Fruit fly (Drosophila melanogaster) whole organism, adult: ENCODE data around the gene CG45545.

ENCODE experiments used
- CG11617 ChIP-seq: fragments of 200-800 bp; sonication (Bioruptor generic); optimal IDR thresholded peaks from 2 replicates; lab custom pipeline; 2017; ENCODE audit warnings: mild to moderate bottlenecking, missing biosample characterization, missing genetic modification reagents, missing genetic modification characterization
- CG12768 ChIP-seq: fragments of 200-800 bp; sonication (Bioruptor generic); optimal IDR thresholded peaks from 2 replicates; lab custom pipeline; 2017; ENCODE audit warnings: missing biosample characterization, missing genetic modification characterization, mild to moderate bottlenecking, moderate library complexity, missing genetic modification reagents
- CG14711 ChIP-seq: fragments of 200-800 bp; sonication (Bioruptor generic); optimal IDR thresholded peaks from 2 replicates; lab custom pipeline; 2018; ENCODE audit warnings: missing biosample characterization, mild to moderate bottlenecking, missing genetic modification characterization, moderate library complexity
- CG1620 ChIP-seq: fragments of 200-800 bp; sonication (Bioruptor generic); optimal IDR thresholded peaks from 2 replicates; lab custom pipeline; 2016; ENCODE audit warnings: missing biosample characterization, missing genetic modification characterization
- CG33017 ChIP-seq: fragments of 200-800 bp; sonication (Bioruptor generic); optimal IDR thresholded peaks from 2 replicates; lab custom pipeline; 2018; ENCODE audit warnings: missing biosample characterization, mild to moderate bottlenecking, missing genetic modification characterization, moderate library complexity
- CG5204 ChIP-seq: fragments of 200-800 bp; sonication (Bioruptor generic); optimal IDR thresholded peaks from 2 replicates; lab custom pipeline; 2016; ENCODE audit warnings: missing biosample characterization, missing genetic modification characterization
- CG7045 ChIP-seq: fragments of 200-800 bp; sonication (Bioruptor generic); optimal IDR thresholded peaks from 2 replicates; lab custom pipeline; 2017; ENCODE audit warnings: missing biosample characterization, mild to moderate bottlenecking, missing genetic modification characterization
- CG7101 ChIP-seq: fragments of 200-800 bp; sonication (Bioruptor generic); optimal IDR thresholded peaks from 2 replicates; lab custom pipeline; 2018; ENCODE audit warnings: missing biosample characterization, mild to moderate bottlenecking, missing genetic modification characterization, moderate library complexity
- Clk ChIP-seq: fragments of 200-800 bp; sonication (Bioruptor generic); optimal IDR thresholded peaks from 2 replicates; lab custom pipeline; 2017; ENCODE audit warnings: missing biosample characterization, missing genetic modification characterization
- Crg-1 ChIP-seq: fragments of 200-800 bp; sonication (Bioruptor generic); optimal IDR thresholded peaks from 2 replicates; lab custom pipeline; 2016; ENCODE audit warnings: missing biosample characterization, missing genetic modification characterization
- Hr96 ChIP-seq: fragments of 200-800 bp; sonication (Bioruptor generic); optimal IDR thresholded peaks from 2 replicates; lab custom pipeline; 2016; ENCODE audit warnings: missing biosample characterization, missing genetic modification characterization
- Mnt ChIP-seq: fragments of 200-800 bp; sonication (Bioruptor generic); optimal IDR thresholded peaks from 2 replicates; lab custom pipeline; 2016; ENCODE audit warnings: missing biosample characterization, mild to moderate bottlenecking, missing genetic modification characterization
- bab1 ChIP-seq: fragments of 200-800 bp; sonication (Bioruptor generic); optimal IDR thresholded peaks from 3 replicates; lab custom pipeline; 2019; ENCODE audit warnings: missing biosample characterization, mild to moderate bottlenecking, missing genetic modification characterization, moderate library complexity
- cic ChIP-seq: fragments of 200-800 bp; sonication (Bioruptor generic); optimal IDR thresholded peaks from 2 replicates; lab custom pipeline; 2017; ENCODE audit warnings: missing biosample characterization, mild to moderate bottlenecking, missing genetic modification characterization, moderate library complexity
- cnc ChIP-seq, 2 experiments: fragments of >200 bp; optimal IDR thresholded peaks; 2 replicates each; lab custom pipeline; 2017
- kay ChIP-seq: fragments of 200-800 bp; sonication (Bioruptor generic); peaks from one replicate; lab custom pipeline; 2016; ENCODE audit warnings: missing biosample characterization, missing genetic modification characterization, borderline replicate concordance
- ovo ChIP-seq: fragments of 200-800 bp; sonication (Bioruptor generic); optimal IDR thresholded peaks from 2 replicates; lab custom pipeline; 2016; ENCODE audit warnings: missing biosample characterization, missing genetic modification characterization
- pad ChIP-seq: fragments of 200-800 bp; sonication (Bioruptor generic); optimal IDR thresholded peaks from 3 replicates; lab custom pipeline; 2017; ENCODE audit warnings: missing biosample characterization, missing genetic modification characterization, mild to moderate bottlenecking, moderate library complexity, missing genetic modification reagents
- tj ChIP-seq: fragments of 200-800 bp; sonication (Bioruptor generic); optimal IDR thresholded peaks from 3 replicates; lab custom pipeline; 2017; ENCODE audit warnings: missing biosample characterization, mild to moderate bottlenecking, missing genetic modification characterization, moderate library complexity
- toe ChIP-seq: fragments of 200-800 bp; sonication (Bioruptor generic); optimal IDR thresholded peaks from 2 replicates; lab custom pipeline; 2016; ENCODE audit warnings: missing biosample characterization, missing genetic modification characterization

Gene CG45545

dm6 chr3R:7514232-7514863 lies 37.5 kb upstream of the CG45545 start:
- TF ChIP-seq Hr96 (GFP tag; lab: Kevin White, UChicago) (no peak), kay (peak; percentile 64)

DNA sequence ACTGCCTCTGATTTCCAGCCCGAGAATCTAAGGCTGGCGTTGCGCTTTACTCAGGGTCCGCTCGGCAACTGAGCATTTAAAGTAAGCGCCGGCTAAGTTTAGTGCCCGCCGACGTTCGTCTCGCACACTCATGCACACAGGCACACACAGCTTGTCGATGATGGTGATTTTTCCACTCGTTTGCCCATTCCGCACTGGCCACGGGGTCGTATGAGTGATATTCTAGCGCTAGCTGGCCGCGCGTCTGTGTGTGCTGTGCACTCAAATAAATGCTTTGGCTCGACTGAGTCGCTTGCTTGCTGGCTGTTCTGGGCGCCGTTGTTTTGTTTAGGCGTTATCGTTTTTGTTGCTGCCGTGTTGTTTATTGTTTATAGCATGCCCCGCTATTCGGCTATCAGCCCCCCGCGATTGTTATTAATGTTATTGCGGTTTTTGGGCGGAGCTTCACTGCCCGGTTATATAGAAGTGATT lies 36.2 kb upstream of the CG45545 start, which contains the start of gene alpha-Est8:
Gene alpha-Est8, minus strand, starts transcription at position 72 of the 471 bp plus-strand sequence.
- peak; percentile 28 for TF ChIP-seq CG7101 (tag; lab: Kevin White, UChicago)
- no peak for TF ChIP-seq CG1620 (GFP tag; lab: Kevin White, UChicago)
- peak; percentile 10 for TF ChIP-seq Clk (GFP tag; lab: Kevin White, UChicago)
- peak; percentile 2 for TF ChIP-seq Hr96 (GFP tag; lab: Kevin White, UChicago)
- peak; percentile 88 for TF ChIP-seq ovo (GFP tag; lab: Kevin White, UChicago)
- TF ChIP-seq tj (GFP tag; lab: Kevin White, UChicago) = peak; percentile 3
- peak; percentile 51 for TF ChIP-seq CG33017
- TF ChIP-seq toe (GFP tag; lab: Kevin White, UChicago) = peak; percentile 31
- peak; percentile 14 for TF ChIP-seq pad (GFP tag; lab: Kevin White, UChicago)
- no peak for TF ChIP-seq Crg-1
- peak; percentile 55 for TF ChIP-seq cic (GFP tag; lab: Kevin White, UChicago)
- TF ChIP-seq Mnt (GFP tag; lab: Kevin White, UChicago) = peak; percentile 59
- TF ChIP-seq cnc (optimal IDR thresholded peaks at IDR 0.05; lab: Kevin White, UChicago) = no peak
- TF ChIP-seq kay = peak; percentile 2
- peak; percentile 38 for TF ChIP-seq CG5204 (GFP tag; lab: Kevin White, UChicago)
- TF ChIP-seq CG7045 (GFP tag; lab: Kevin White, UChicago) = peak; percentile 38
- peak; percentile 29 for TF ChIP-seq CG14711 (tag; lab: Kevin White, UChicago)
- no peak for TF ChIP-seq bab1 (GFP tag; lab: Kevin White, UChicago)
- peak; percentile 47 for TF ChIP-seq CG12768 (GFP tag; lab: Kevin White, UChicago)
- no peak for TF ChIP-seq CG11617 (GFP tag; lab: Kevin White, UChicago)

DNA sequence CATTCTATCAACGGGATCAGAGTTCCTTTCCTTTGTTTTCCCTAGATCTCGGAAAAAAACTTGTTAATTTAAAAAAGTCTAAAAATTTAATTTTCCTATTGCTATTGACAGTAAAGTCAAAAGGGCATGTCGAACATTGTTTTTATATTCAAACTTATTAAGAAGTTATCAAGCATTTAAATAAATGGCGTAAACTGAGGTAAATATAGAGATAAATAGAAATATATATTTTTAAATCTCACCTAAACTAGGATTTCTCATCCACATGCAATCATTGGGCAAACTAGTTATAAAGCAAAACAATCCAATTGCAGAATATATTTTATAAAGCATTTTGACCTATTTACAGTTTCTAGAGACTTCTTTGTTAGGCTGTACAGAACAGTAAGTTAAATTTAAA lies 32.5 kb upstream of the CG45545 start, which contains the start of gene Ubc84D:
Gene Ubc84D, minus strand, starts transcription at position 101 of the 400 bp plus-strand sequence.
- no peak for TF ChIP-seq cnc (optimal IDR thresholded peaks at IDR 0.05; lab: Kevin White, UChicago)
- no peak for TF ChIP-seq CG11617 (GFP tag; lab: Kevin White, UChicago)
- TF ChIP-seq CG7101 (tag; lab: Kevin White, UChicago) = no peak
- no peak for TF ChIP-seq kay
- no peak for TF ChIP-seq CG1620 (GFP tag; lab: Kevin White, UChicago)
- TF ChIP-seq Clk (GFP tag; lab: Kevin White, UChicago) = no peak
- no peak for TF ChIP-seq Hr96 (GFP tag; lab: Kevin White, UChicago)
- no peak for TF ChIP-seq CG33017
- TF ChIP-seq Mnt (GFP tag; lab: Kevin White, UChicago) = no peak
- no peak for TF ChIP-seq Crg-1
- TF ChIP-seq CG12768 (GFP tag; lab: Kevin White, UChicago) = no peak
- no peak for TF ChIP-seq tj (GFP tag; lab: Kevin White, UChicago)
- no peak for TF ChIP-seq CG7045 (GFP tag; lab: Kevin White, UChicago)
- no peak for TF ChIP-seq cic (GFP tag; lab: Kevin White, UChicago)
- no peak for TF ChIP-seq CG14711 (tag; lab: Kevin White, UChicago)
- no peak for TF ChIP-seq CG5204 (GFP tag; lab: Kevin White, UChicago)
- no peak for TF ChIP-seq toe (GFP tag; lab: Kevin White, UChicago)
- TF ChIP-seq ovo (GFP tag; lab: Kevin White, UChicago) = no peak
- TF ChIP-seq bab1 (GFP tag; lab: Kevin White, UChicago) = no peak
- TF ChIP-seq pad (GFP tag; lab: Kevin White, UChicago) = no peak

DNA sequence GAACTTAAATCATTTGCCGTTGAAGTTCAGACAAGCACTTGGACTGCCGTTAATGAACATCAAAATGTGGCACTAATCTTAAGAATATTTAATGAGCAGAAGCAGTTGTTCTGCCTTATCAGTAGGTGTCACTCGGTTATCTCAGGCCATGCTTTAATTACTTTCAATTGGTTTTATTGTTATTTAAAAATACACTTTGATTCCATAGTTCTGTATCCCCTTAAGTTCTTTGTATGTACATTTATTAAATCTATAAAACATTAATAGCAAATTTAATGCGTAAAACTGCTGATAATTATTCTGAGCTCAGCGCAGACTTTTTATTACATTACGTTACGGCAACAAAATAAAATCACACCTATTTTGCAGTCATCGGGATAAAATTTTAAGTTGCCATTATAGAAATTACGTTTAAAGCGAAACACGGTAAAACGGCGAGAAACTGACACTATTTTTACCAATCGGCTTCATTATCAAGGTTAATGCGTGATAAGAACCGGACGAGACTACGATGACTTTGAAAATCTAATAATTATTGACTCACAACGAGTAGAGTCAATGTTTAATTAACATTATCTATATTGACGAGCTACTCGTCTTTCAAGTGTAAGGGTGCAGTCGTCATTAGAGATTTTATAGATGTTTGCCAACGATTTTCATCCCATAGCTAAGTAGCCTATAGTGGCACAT lies 29.4 kb upstream of the CG45545 start:
- no peak for TF ChIP-seq tj (GFP tag; lab: Kevin White, UChicago)
- peak; percentile 16 for TF ChIP-seq CG14711 (tag; lab: Kevin White, UChicago)
- TF ChIP-seq CG33017 = peak; percentile 59
- TF ChIP-seq cic (GFP tag; lab: Kevin White, UChicago) = peak; percentile 24
- TF ChIP-seq ovo (GFP tag; lab: Kevin White, UChicago) = peak; percentile 27
- TF ChIP-seq pad (GFP tag; lab: Kevin White, UChicago) = no peak
- peak; percentile 20 for TF ChIP-seq CG5204 (GFP tag; lab: Kevin White, UChicago)
- peak; percentile 60 for TF ChIP-seq Crg-1
- peak; percentile 61 for TF ChIP-seq kay
- TF ChIP-seq CG7045 (GFP tag; lab: Kevin White, UChicago) = peak; percentile 5
- peak; percentile 10 for TF ChIP-seq Mnt (GFP tag; lab: Kevin White, UChicago)
- TF ChIP-seq CG7101 (tag; lab: Kevin White, UChicago) = peak; percentile 65
- TF ChIP-seq Clk (GFP tag; lab: Kevin White, UChicago) = no peak
- TF ChIP-seq cnc (optimal IDR thresholded peaks at IDR 0.05; lab: Kevin White, UChicago) = peak in 1 of 2 experiments; percentile 31
- no peak for TF ChIP-seq CG11617 (GFP tag; lab: Kevin White, UChicago)
- TF ChIP-seq toe (GFP tag; lab: Kevin White, UChicago) = peak; percentile 26
- no peak for TF ChIP-seq CG1620 (GFP tag; lab: Kevin White, UChicago)
- no peak for TF ChIP-seq bab1 (GFP tag; lab: Kevin White, UChicago)
- peak; percentile 44 for TF ChIP-seq CG12768 (GFP tag; lab: Kevin White, UChicago)
- TF ChIP-seq Hr96 (GFP tag; lab: Kevin White, UChicago) = no peak

DNA sequence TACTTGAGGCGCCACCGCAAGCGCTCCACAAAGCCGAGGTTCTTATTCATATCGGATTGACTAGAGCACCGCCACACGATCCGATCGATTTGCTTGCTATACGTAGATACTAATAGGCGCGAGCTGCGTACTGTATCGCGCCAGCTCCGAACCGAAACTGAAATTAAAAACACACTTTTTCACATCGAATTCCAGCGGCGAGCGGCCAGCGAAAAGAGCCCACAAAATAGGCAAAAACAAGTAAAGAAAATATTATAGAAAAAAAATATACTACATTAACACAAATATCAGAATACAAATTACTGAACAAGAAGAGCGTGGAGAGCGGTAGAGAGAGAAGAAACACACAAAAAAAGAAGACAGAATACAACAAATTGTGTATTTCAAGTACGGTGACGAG lies 28.2 kb upstream of the CG45545 start, which contains the start of gene alpha-Est7:
Gene alpha-Est7, minus strand, starts transcription at position 160 of the 400 bp plus-strand sequence.
- peak; percentile 7 for TF ChIP-seq toe (GFP tag; lab: Kevin White, UChicago)
- TF ChIP-seq cnc (optimal IDR thresholded peaks at IDR 0.05; lab: Kevin White, UChicago) = no peak
- TF ChIP-seq Crg-1 = no peak
- TF ChIP-seq CG7045 (GFP tag; lab: Kevin White, UChicago) = no peak
- peak; percentile 91 for TF ChIP-seq kay
- TF ChIP-seq CG12768 (GFP tag; lab: Kevin White, UChicago) = peak; percentile 33
